Fruit fly (Drosophila melanogaster) whole organism, wandering third instar larva: ENCODE data around the gene CG6283.

ENCODE experiments used
- Abd-B ChIP-seq: fragments of >200 bp; optimal IDR thresholded peaks from 2 replicates; lab custom pipeline; 2017; ENCODE audit warnings: missing biosample characterization, missing genetic modification characterization
- CG32264 ChIP-seq: fragments of 200-800 bp; sonication (Bioruptor generic); optimal IDR thresholded peaks from 2 replicates; lab custom pipeline; 2016; ENCODE audit warnings: missing biosample characterization, missing genetic modification characterization
- CG9705 ChIP-seq: fragments of 200-800 bp; sonication (Bioruptor generic); optimal IDR thresholded peaks from 2 replicates; lab custom pipeline; 2018; ENCODE audit warnings: missing biosample characterization, mild to moderate bottlenecking, missing genetic modification characterization
- CrebA ChIP-seq: fragments of 200-800 bp; sonication (Bioruptor generic); optimal IDR thresholded peaks from 2 replicates; lab custom pipeline; 2016; ENCODE audit warnings: missing biosample characterization, mild to moderate bottlenecking, missing genetic modification characterization, borderline replicate concordance
- Dfd ChIP-seq: fragments of >200 bp; optimal IDR thresholded peaks from 2 replicates; lab custom pipeline; 2017; ENCODE audit warnings: missing biosample characterization, missing genetic modification characterization
- Dif ChIP-seq: fragments of 200-275, 200-300 bp; sonication (Bioruptor generic); optimal IDR thresholded peaks from 2 replicates; lab custom pipeline; 2018; ENCODE audit warnings: missing biosample characterization, missing genetic modification characterization; ENCODE audit not compliant: partially characterized antibody
- HLH106 ChIP-seq: fragments of 200-800 bp; optimal IDR thresholded peaks from 3 replicates; lab custom pipeline; 2019; ENCODE audit warnings: missing biosample characterization, mild to moderate bottlenecking, missing genetic modification characterization, moderate library complexity
- Hnf4 ChIP-seq: fragments of 200-800 bp; sonication (Bioruptor generic); optimal IDR thresholded peaks from 2 replicates; lab custom pipeline; 2016; ENCODE audit warnings: missing biosample characterization, mild to moderate bottlenecking, missing genetic modification characterization
- Hr78 ChIP-seq: fragments of >200 bp; optimal IDR thresholded peaks from 2 replicates; lab custom pipeline; 2017; ENCODE audit warnings: missing biosample characterization, missing genetic modification characterization
- Hr83 ChIP-seq: fragments of 200-300 bp; sonication (Bioruptor generic); optimal IDR thresholded peaks from 2 replicates; lab custom pipeline; 2016; ENCODE audit warnings: missing biosample characterization, mild to moderate bottlenecking, missing genetic modification characterization, moderate library complexity; ENCODE audit not compliant: poor library complexity, severe bottlenecking
- Jra ChIP-seq: sonication (Bioruptor generic); optimal IDR thresholded peaks from 2 replicates; lab custom pipeline; 2016; ENCODE audit warnings: missing biosample characterization, missing genetic modification characterization
- Mio ChIP-seq: sonication (Bioruptor generic); optimal IDR thresholded peaks from 2 replicates; lab custom pipeline; 2016; ENCODE audit warnings: missing biosample characterization, missing genetic modification characterization
- Myc ChIP-seq: fragments of >200 bp; optimal IDR thresholded peaks from 2 replicates; lab custom pipeline; 2017
- N ChIP-seq: fragments of >200 bp; optimal IDR thresholded peaks from 2 replicates; lab custom pipeline; 2018; ENCODE audit warnings: missing biosample characterization, missing external identifiers, missing genetic modification characterization
- OdsH ChIP-seq: fragments of 200-800 bp; sonication (Bioruptor generic); optimal IDR thresholded peaks from 2 replicates; lab custom pipeline; 2016; ENCODE audit warnings: missing biosample characterization, mild to moderate bottlenecking, missing genetic modification characterization
- Rel ChIP-seq, 2 experiments: fragments of 200-800 bp; sonication (Bioruptor generic) in 1 of 2; optimal IDR thresholded peaks; 2 replicates in 1 of 2; 3 replicates in 1 of 2; lab custom pipeline; 2016 to 2019; ENCODE audit warnings: mild to moderate bottlenecking in 2 of 2, missing biosample characterization in 2 of 2, missing genetic modification characterization in 2 of 2, moderate library complexity in 1 of 2
- Sp1 ChIP-seq: fragments of 200-800 bp; sonication (Bioruptor generic); optimal IDR thresholded peaks from 3 replicates; lab custom pipeline; 2019; ENCODE audit warnings: missing biosample characterization, mild to moderate bottlenecking, missing genetic modification characterization, moderate library complexity
- Vsx2 ChIP-seq: fragments of 200-300, 225-300 bp; sonication (Bioruptor generic); optimal IDR thresholded peaks from 2 replicates; lab custom pipeline; 2018; ENCODE audit warnings: missing biosample characterization, missing genetic modification characterization; ENCODE audit not compliant: partially characterized antibody
- br ChIP-seq: fragments of 200-800 bp; sonication (Bioruptor generic); optimal IDR thresholded peaks from 2 replicates; lab custom pipeline; 2016; ENCODE audit warnings: missing biosample characterization, missing genetic modification characterization
- brk ChIP-seq: fragments of 200-800 bp; sonication (Bioruptor generic); optimal IDR thresholded peaks from 2 replicates; lab custom pipeline; 2016; ENCODE audit warnings: missing biosample characterization, mild to moderate bottlenecking, missing genetic modification characterization
- dl ChIP-seq, 2 experiments: fragments of 175-275, 200-275 bp in 1 of 2; fragments of 200-275 bp in 1 of 2; sonication (Bioruptor generic); optimal IDR thresholded peaks; lab custom pipeline; 2018; ENCODE audit warnings: mild to moderate bottlenecking in 2 of 2, missing biosample characterization in 2 of 2, missing genetic modification characterization in 2 of 2, moderate library complexity in 2 of 2; ENCODE audit not compliant: partially characterized antibody in 2 of 2, insufficient read depth in 1 of 2
- dmrt93B ChIP-seq: fragments of 200-800 bp; sonication (Bioruptor generic); optimal IDR thresholded peaks from 2 replicates; lab custom pipeline; 2018; ENCODE audit warnings: missing biosample characterization, mild to moderate bottlenecking, missing genetic modification characterization
- dsf ChIP-seq: sonication (Bioruptor generic); optimal IDR thresholded peaks from 2 replicates; lab custom pipeline; 2016; ENCODE audit warnings: missing biosample characterization, missing genetic modification characterization, borderline replicate concordance
- ey ChIP-seq: fragments of 200-800 bp; sonication (Bioruptor generic); optimal IDR thresholded peaks from 2 replicates; lab custom pipeline; 2016; ENCODE audit warnings: missing biosample characterization, missing genetic modification characterization
- foxo ChIP-seq, 2 experiments: fragments of 200-800 bp; sonication (Bioruptor generic); optimal IDR thresholded peaks; 2 replicates in 1 of 2; 3 replicates in 1 of 2; lab custom pipeline; 2016 to 2017; ENCODE audit warnings: missing biosample characterization in 2 of 2, missing genetic modification characterization in 2 of 2
- fru ChIP-seq: fragments of 200-800 bp; sonication (Bioruptor generic); optimal IDR thresholded peaks from 3 replicates; lab custom pipeline; 2016; ENCODE audit warnings: missing biosample characterization, mild to moderate bottlenecking, missing genetic modification characterization
- h ChIP-seq: fragments of 200-800 bp; sonication (Bioruptor generic); optimal IDR thresholded peaks from 3 replicates; lab custom pipeline; 2016; ENCODE audit warnings: missing biosample characterization, mild to moderate bottlenecking, missing genetic modification characterization
- jim ChIP-seq: fragments of 175-275, 200-325 bp; sonication (Bioruptor generic); optimal IDR thresholded peaks from 2 replicates; lab custom pipeline; 2016; ENCODE audit warnings: missing biosample characterization, mild to moderate bottlenecking, missing genetic modification characterization
- lola ChIP-seq: fragments of >200 bp; optimal IDR thresholded peaks from 2 replicates; lab custom pipeline; 2017; ENCODE audit warnings: missing biosample characterization, missing genetic modification characterization
- pan ChIP-seq: fragments of >200 bp; optimal IDR thresholded peaks from 2 replicates; lab custom pipeline; 2017
- psq ChIP-seq: fragments of 200-800 bp; sonication (Bioruptor generic); optimal IDR thresholded peaks from 3 replicates; lab custom pipeline; 2017; ENCODE audit warnings: missing biosample characterization, mild to moderate bottlenecking, missing genetic modification characterization, moderate library complexity
- rgr ChIP-seq: fragments of 200-800 bp; sonication (Bioruptor generic); optimal IDR thresholded peaks from 3 replicates; lab custom pipeline; 2016; ENCODE audit warnings: missing biosample characterization, mild to moderate bottlenecking, missing genetic modification characterization
- sage ChIP-seq: fragments of 200-800 bp; sonication (Bioruptor generic); optimal IDR thresholded peaks from 2 replicates; lab custom pipeline; 2016; ENCODE audit warnings: missing biosample characterization, mild to moderate bottlenecking, missing genetic modification characterization
- sv ChIP-seq: fragments of 200-800 bp; sonication (Bioruptor generic); optimal IDR thresholded peaks from 3 replicates; lab custom pipeline; 2016; ENCODE audit warnings: missing biosample characterization, missing genetic modification characterization
- tai ChIP-seq: sonication (Bioruptor generic); optimal IDR thresholded peaks from 2 replicates; lab custom pipeline; 2016; ENCODE audit warnings: missing biosample characterization, missing genetic modification characterization
- woc ChIP-seq: sonication (Bioruptor generic); optimal IDR thresholded peaks from 2 replicates; lab custom pipeline; 2016; ENCODE audit warnings: missing biosample characterization, mild to moderate bottlenecking, missing genetic modification characterization

CG6283 gene

DNA sequence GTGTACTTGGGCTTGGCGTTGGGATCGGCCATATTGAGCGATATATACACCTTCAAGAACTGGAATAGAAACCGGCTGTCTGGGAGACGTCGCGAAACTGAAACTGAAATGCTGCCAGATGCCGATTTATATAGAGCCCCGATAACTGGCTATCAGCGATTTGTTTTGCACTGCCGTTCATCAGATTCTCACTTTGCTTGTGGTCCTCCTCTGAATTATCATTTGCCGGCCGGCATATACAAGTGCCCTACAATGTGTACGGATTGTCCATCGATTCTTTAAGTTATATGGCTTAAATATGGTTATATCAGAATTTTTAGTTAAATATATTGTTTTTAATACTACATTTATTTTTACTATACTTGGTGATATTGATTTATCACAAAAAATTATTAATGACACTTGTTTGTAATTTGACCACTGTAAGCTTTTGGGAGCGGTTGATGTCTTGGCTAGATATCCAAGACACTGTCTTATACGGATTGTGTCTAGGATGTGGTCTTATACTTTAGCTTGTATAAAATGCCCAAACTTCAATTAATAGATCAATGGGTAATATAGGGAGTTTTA is 32.7 kb downstream of the CG6283 start, which contains the start of gene CG31075:
TSS of gene CG31075 (minus strand) at position 106 of the 570 bp plus-strand sequence.
- TF ChIP-seq sv (GFP tag; lab: Kevin White, UChicago) (peak; percentile 16), dmrt93B (peak; percentile 88), Hr83 (GFP tag; lab: Kevin White, UChicago) (peak; percentile 58), jim (GFP tag; lab: Kevin White, UChicago) (no peak), rgr (GFP tag; lab: Kevin White, UChicago) (peak; percentile 91), CG32264 (peak; percentile 71), Sp1 (GFP tag; lab: Kevin White, UChicago) (peak; percentile 90), brk (GFP tag; lab: Kevin White, UChicago) (peak; percentile 93), Myc (peak; percentile 60), h (peak; percentile 91), pan (lab: Kevin White, UChicago) (no peak), Hr78 (GFP tag; lab: Kevin White, UChicago) (no peak), ey (peak; percentile 83), br (GFP tag; lab: Kevin White, UChicago) (peak; percentile 83), HLH106 (tag; lab: Kevin White, UChicago) (peak; percentile 89), sage (GFP tag; lab: Kevin White, UChicago) (peak; percentile 92), lola (no peak), CrebA (GFP tag; lab: Kevin White, UChicago) (peak; percentile 50), Dif (GFP tag; lab: Kevin White, UChicago) (peak; percentile 70), foxo (GFP tag; optimal IDR thresholded peaks at IDR 0.05; lab: Kevin White, UChicago) (peak in 1 of 2 experiments; percentile 97), Vsx2 (GFP tag; lab: Kevin White, UChicago) (no peak), Rel (GFP tag; optimal IDR thresholded peaks at IDR 0.05; lab: Kevin White, UChicago) (peak; percentile 75), Rel (tag; optimal IDR thresholded peaks at IDR 0.05; lab: Kevin White, UChicago) (peak; percentile 39), CG9705 (GFP tag; lab: Kevin White, UChicago) (peak; percentile 87), Abd-B (no peak), Hnf4 (peak; percentile 81), tai (GFP tag; lab: Kevin White, UChicago) (peak; percentile 75), N (GFP tag; lab: Kevin White, UChicago) (no peak), fru (GFP tag; lab: Kevin White, UChicago) (peak; percentile 90), Jra (GFP tag; lab: Kevin White, UChicago) (peak; percentile 50), dsf (peak; percentile 55), woc (peak; percentile 84), Mio (peak; percentile 54), psq (peak; percentile 100), OdsH (peak; percentile 90), dl (GFP tag; optimal IDR thresholded peaks at IDR 0.05; lab: Kevin White, UChicago; ENCODE audit: insufficient read depth in 1 of 2, partially characterized antibody in 2 of 2) (peak in 1 of 2 experiments; percentile 12)

- TF ChIP-seq lola (no peak), fru (GFP tag; lab: Kevin White, UChicago) (no peak), Jra (GFP tag; lab: Kevin White, UChicago) (no peak), Hr83 (GFP tag; lab: Kevin White, UChicago) (no peak), woc (no peak), Dfd (GFP tag; lab: Kevin White, UChicago) (no peak), Mio (no peak), Rel (GFP tag; optimal IDR thresholded peaks at IDR 0.05; lab: Kevin White, UChicago) (no peak), Rel (tag; optimal IDR thresholded peaks at IDR 0.05; lab: Kevin White, UChicago) (no peak), N (GFP tag; lab: Kevin White, UChicago) (no peak)
These were observed 33.7 kb downstream of the CG6283 start for dm6 chr3R:26987455-26987854.

DNA sequence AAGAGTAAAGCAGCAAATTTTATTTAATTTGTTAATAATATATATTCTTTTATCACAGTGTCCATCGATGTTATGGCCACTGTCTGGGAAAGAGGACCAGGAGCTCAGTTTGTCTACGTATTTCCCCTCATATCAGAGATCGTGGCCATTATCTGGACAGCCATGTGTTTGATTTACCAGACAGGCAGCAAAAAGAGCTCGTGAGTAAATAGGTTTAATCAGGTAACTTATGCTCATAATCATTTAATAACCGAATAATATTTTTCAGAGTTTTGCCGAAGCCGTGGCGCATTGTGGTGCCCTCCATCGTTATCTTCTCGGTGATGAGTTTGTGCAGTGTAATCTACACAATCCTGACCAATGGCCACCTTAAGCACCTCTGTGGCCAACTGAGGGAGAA is 36.7 kb downstream of the CG6283 start:
- TF ChIP-seq dmrt93B (no peak), fru (GFP tag; lab: Kevin White, UChicago) (no peak), Hr83 (GFP tag; lab: Kevin White, UChicago) (no peak), Mio (no peak), Sp1 (GFP tag; lab: Kevin White, UChicago) (no peak), h (no peak)
